Fruit fly (Drosophila melanogaster) whole organism, embryonic: ENCODE measurements around the gene CG5172.

Experiments
- CG17328 ChIP-seq: fragments of 200-800 bp; sonication (Bioruptor generic); IDR thresholded peaks from 2 replicates; pipeline ENCODE4 v1.3.6; 2022; ENCODE audit warnings: missing biosample characterization, missing genetic modification characterization
- CG17568 ChIP-seq: fragments of 200-800 bp; sonication (Bioruptor generic); optimal IDR thresholded peaks from 2 replicates; lab custom pipeline; 2018; ENCODE audit warnings: missing biosample characterization, mild to moderate bottlenecking, missing genetic modification characterization, moderate library complexity
- CG3281 ChIP-seq: fragments of 200-800 bp; sonication (Bioruptor generic); optimal IDR thresholded peaks from 3 replicates; lab custom pipeline; 2017; ENCODE audit warnings: missing biosample characterization, mild to moderate bottlenecking, missing genetic modification characterization
- CG4424 ChIP-seq: fragments of 200-800 bp; sonication (Bioruptor generic); optimal IDR thresholded peaks from 3 replicates; lab custom pipeline; 2016; ENCODE audit warnings: missing biosample characterization, missing genetic modification characterization
- CG5953 ChIP-seq: fragments of 200-800 bp; sonication (Bioruptor generic); IDR thresholded peaks from 2 replicates; pipeline ENCODE4 v1.3.6; 2022; ENCODE audit warnings: missing biosample characterization, missing genetic modification characterization
- CG8765 ChIP-seq: fragments of 200-800 bp; sonication (Bioruptor generic); IDR thresholded peaks from 2 replicates; pipeline ENCODE4 v1.3.6; 2022; ENCODE audit warnings: missing biosample characterization, missing genetic modification characterization
- Doc2 ChIP-seq: fragments of 200-800 bp; sonication (Bioruptor generic); IDR thresholded peaks from 2 replicates; pipeline ENCODE4 v1.3.6; 2022; ENCODE audit warnings: missing biosample characterization, missing genetic modification characterization
- HHEX ChIP-seq: fragments of 200-800 bp; sonication (Bioruptor generic); optimal IDR thresholded peaks from 3 replicates; lab custom pipeline; 2017; ENCODE audit warnings: missing biosample characterization, mild to moderate bottlenecking, missing genetic modification characterization, missing genetic modification reagents
- croc ChIP-seq: fragments of 200-800 bp; sonication (Bioruptor generic); conservative IDR thresholded peaks from 3 replicates; pipeline ENCODE4 v1.3.6; 2022; ENCODE audit warnings: missing biosample characterization, missing genetic modification characterization
- fru ChIP-seq: fragments of >200 bp; optimal IDR thresholded peaks from 2 replicates; lab custom pipeline; 2017
- gce ChIP-seq: fragments of 200-800 bp; sonication (Bioruptor generic); IDR thresholded peaks from 3 replicates; pipeline ENCODE4 v1.3.6; 2022; ENCODE audit warnings: missing biosample characterization, missing genetic modification characterization
- prd ChIP-seq, 3 experiments: fragments of >200 bp in 2 of 3; fragments of 200-800 bp in 1 of 3; sonication (Bioruptor generic) in 1 of 3; optimal IDR thresholded peaks in 2 of 3; IDR thresholded peaks in 1 of 3; 2 replicates in 2 of 3; 3 replicates in 1 of 3; pipeline versions ENCODE4 v1.3.6 to Lab custom; 2017 to 2022; ENCODE audit warnings: missing biosample characterization in 1 of 3, missing genetic modification characterization in 1 of 3
- zfh1 ChIP-seq: fragments of 200-800 bp; sonication (Bioruptor generic); IDR thresholded peaks from 3 replicates; pipeline ENCODE4 v1.3.6; 2022; ENCODE audit warnings: missing biosample characterization, missing genetic modification characterization

- TF ChIP-seq HHEX (GFP tag; lab: Kevin White, UChicago), result no peak
- no peak for TF ChIP-seq CG5953 (GFP tag; lab: Robert Waterston, UW)
- TF ChIP-seq croc (GFP tag; lab: Robert Waterston, UW), result no peak
- TF ChIP-seq CG3281 (GFP tag; lab: Kevin White, UChicago), result no peak
- no peak for TF ChIP-seq CG8765 (GFP tag; lab: Robert Waterston, UW)
- TF ChIP-seq CG17328 (GFP tag; lab: Robert Waterston, UW), result no peak
- TF ChIP-seq gce, result no peak
- TF ChIP-seq CG4424 (GFP tag; lab: Kevin White, UChicago), result no peak
- no peak for TF ChIP-seq zfh1
- no peak for TF ChIP-seq Doc2 (GFP tag; lab: Robert Waterston, UW)
- TF ChIP-seq fru, result no peak
- no peak for TF ChIP-seq prd (optimal IDR thresholded peaks at IDR 0.05; lab: Kevin White, UChicago)
- no peak for TF ChIP-seq prd (GFP tag; IDR thresholded peaks at IDR 0.05; lab: Robert Waterston, UW)
- TF ChIP-seq CG17568 (GFP tag; lab: Kevin White, UChicago), result no peak
Observed at dm6 chrX:17218232-17218951, 2.9 kb upstream of the CG5172 start, which contains the start of gene CG12998.
